Worm (Caenorhabditis elegans) whole organism, mixed stage, embryonic: ENCODE data around the gene F18E9.4.
"Not testable (repeated sequence)": the region's sequence is repeated elsewhere in the genome, so short reads cannot be mapped to it uniquely, and the experiment has no call there.

Source experiments
- M03D4.4 ChIP-seq: sonication (generic microtip); optimal IDR thresholded peaks from 2 replicates; lab custom pipeline; 2017; ENCODE audit warnings: mild to moderate bottlenecking, missing genetic modification characterization, missing compliant biosample characterization
- bed-3 ChIP-seq: fragments of 200-800 bp; sonication (Bioruptor generic); optimal IDR thresholded peaks from 3 replicates; lab custom pipeline; 2018; ENCODE audit warnings: mild to moderate bottlenecking, missing genetic modification characterization, moderate library complexity, missing compliant biosample characterization
- ceh-39 ChIP-seq: fragments of 150-350 bp; optimal IDR thresholded peaks from 2 replicates; lab custom pipeline; 2014; ENCODE audit warnings: missing biosample characterization, missing genetic modification characterization
- ceh-43 ChIP-seq: fragments of 200-800 bp; sonication (Bioruptor generic); optimal IDR thresholded peaks from 2 replicates; lab custom pipeline; 2018; ENCODE audit warnings: mild to moderate bottlenecking, missing genetic modification characterization, moderate library complexity, missing compliant biosample characterization
- ceh-83 ChIP-seq: fragments of 200-800 bp; sonication (Bioruptor generic); optimal IDR thresholded peaks from 2 replicates; lab custom pipeline; 2018; ENCODE audit warnings: mild to moderate bottlenecking, missing genetic modification characterization, missing compliant biosample characterization
- ces-1 ChIP-seq: fragments of 150-350 bp; optimal IDR thresholded peaks from 2 replicates; lab custom pipeline; 2014; ENCODE audit warnings: missing biosample characterization, missing genetic modification reagents, missing genetic modification characterization
- cnd-1 ChIP-seq: fragments of 200-800 bp; sonication (Bioruptor generic); optimal IDR thresholded peaks from 2 replicates; lab custom pipeline; 2018; ENCODE audit warnings: mild to moderate bottlenecking, missing genetic modification characterization, missing compliant biosample characterization
- drap-1 ChIP-seq: fragments of 200-800 bp; sonication (Bioruptor generic); optimal IDR thresholded peaks from 3 replicates; lab custom pipeline; 2018; ENCODE audit warnings: mild to moderate bottlenecking, missing genetic modification characterization, missing compliant biosample characterization
- elt-1 ChIP-seq: sonication (generic microtip); optimal IDR thresholded peaks from 2 replicates; lab custom pipeline; 2017; ENCODE audit warnings: missing genetic modification characterization, mild to moderate bottlenecking, missing compliant biosample characterization, antibody characterized with exemption, moderate library complexity, borderline replicate concordance; ENCODE audit not compliant: insufficient read depth
- elt-3 ChIP-seq: fragments of 150-350 bp; optimal IDR thresholded peaks from 2 replicates; lab custom pipeline; 2014; ENCODE audit warnings: missing biosample characterization, missing genetic modification characterization
- flh-1 ChIP-seq: fragments of 200-800 bp; sonication (Bioruptor generic); optimal IDR thresholded peaks from 2 replicates; lab custom pipeline; 2018; ENCODE audit warnings: mild to moderate bottlenecking, missing genetic modification characterization, moderate library complexity, missing compliant biosample characterization
- ham-2 ChIP-seq: fragments of 200-800 bp; sonication (Bioruptor generic); optimal IDR thresholded peaks from 2 replicates; lab custom pipeline; 2018; ENCODE audit warnings: mild to moderate bottlenecking, missing genetic modification characterization, missing compliant biosample characterization
- hlh-1 ChIP-seq: fragments of 150-350 bp; optimal IDR thresholded peaks from 2 replicates; lab custom pipeline; 2014; ENCODE audit warnings: missing biosample characterization, missing genetic modification reagents, missing genetic modification characterization
- lin-13 ChIP-seq: fragments of 150-350 bp; optimal IDR thresholded peaks from 2 replicates; lab custom pipeline; 2014; ENCODE audit warnings: missing biosample characterization, missing genetic modification characterization
- lsy-2 ChIP-seq: fragments of 150-350 bp; optimal IDR thresholded peaks from 2 replicates; lab custom pipeline; 2014; ENCODE audit warnings: missing biosample characterization, missing genetic modification characterization
- mab-5 ChIP-seq: fragments of 150-350 bp; optimal IDR thresholded peaks from 2 replicates; lab custom pipeline; 2014; ENCODE audit warnings: missing biosample characterization, missing genetic modification characterization
- mep-1 ChIP-seq: fragments of 150-350 bp; optimal IDR thresholded peaks from 2 replicates; lab custom pipeline; 2017; ENCODE audit warnings: missing biosample characterization, missing genetic modification reagents, missing genetic modification characterization, inconsistent platforms
- mls-2 ChIP-seq: sonication (generic microtip); optimal IDR thresholded peaks from 2 replicates; lab custom pipeline; 2016; ENCODE audit warnings: mild to moderate bottlenecking, missing genetic modification characterization, moderate library complexity, missing compliant biosample characterization
- nhr-12 ChIP-seq: fragments of 150-350 bp; optimal IDR thresholded peaks from 2 replicates; lab custom pipeline; 2014; ENCODE audit warnings: missing biosample characterization, missing genetic modification characterization
- nhr-2 ChIP-seq: fragments of 150-350 bp; optimal IDR thresholded peaks from 2 replicates; lab custom pipeline; 2014; ENCODE audit warnings: missing biosample characterization, missing genetic modification characterization
- nhr-237 ChIP-seq: fragments of 150-350 bp; optimal IDR thresholded peaks from 2 replicates; lab custom pipeline; 2014; ENCODE audit warnings: missing biosample characterization, missing genetic modification characterization
- nhr-28 ChIP-seq: fragments of 150-350 bp; optimal IDR thresholded peaks from 2 replicates; lab custom pipeline; 2014; ENCODE audit warnings: missing biosample characterization, missing genetic modification characterization
- nhr-76 ChIP-seq: sonication (generic microtip); optimal IDR thresholded peaks from 2 replicates; lab custom pipeline; 2017; ENCODE audit warnings: missing biosample characterization, missing genetic modification characterization
- pha-4 ChIP-seq: fragments of 150-350 bp; optimal IDR thresholded peaks from 2 replicates; lab custom pipeline; 2018; ENCODE audit warnings: missing biosample characterization, missing genetic modification reagents, missing genetic modification characterization
- sem-2 ChIP-seq: fragments of 200-800 bp; sonication (Bioruptor generic); optimal IDR thresholded peaks from 2 replicates; lab custom pipeline; 2018; ENCODE audit warnings: mild to moderate bottlenecking, missing genetic modification characterization, missing compliant biosample characterization
- snpc-4 ChIP-seq: fragments of 150-350 bp; optimal IDR thresholded peaks from 2 replicates; lab custom pipeline; 2014; ENCODE audit warnings: missing biosample characterization, missing genetic modification characterization
- tbx-8 ChIP-seq: fragments of 200-800 bp; sonication (Bioruptor generic); optimal IDR thresholded peaks from 2 replicates; lab custom pipeline; 2018; ENCODE audit warnings: mild to moderate bottlenecking, missing genetic modification characterization, moderate library complexity, missing compliant biosample characterization
- unc-120 ChIP-seq: sonication (generic microtip); optimal IDR thresholded peaks from 2 replicates; lab custom pipeline; 2017; ENCODE audit warnings: missing genetic modification characterization, missing compliant biosample characterization; ENCODE audit not compliant: poor library complexity, severe bottlenecking
- unc-62 ChIP-seq: fragments of 150-350 bp; optimal IDR thresholded peaks from 2 replicates; lab custom pipeline; 2014; ENCODE audit warnings: missing biosample characterization, missing genetic modification reagents, missing genetic modification characterization
- zip-8 ChIP-seq: fragments of 150-350 bp; optimal IDR thresholded peaks from 2 replicates; lab custom pipeline; 2014; ENCODE audit warnings: missing biosample characterization, missing genetic modification characterization
- ztf-11 ChIP-seq: fragments of 150-350 bp; optimal IDR thresholded peaks from 2 replicates; lab custom pipeline; 2014; ENCODE audit warnings: missing biosample characterization, missing genetic modification characterization

Gene F18E9.4

ce11 chrX:8580217-8580616 lies at the start of gene F18E9.4:
Gene F18E9.4 (plus strand): TSS chrX:8580517.
- TF ChIP-seq lin-13 (tag; lab: Kevin White, UChicago) (no peak), ces-1 (GFP tag; lab: Kevin White, UChicago) (no peak), drap-1 (GFP tag; lab: Kevin White, UChicago) (no peak), ceh-39 (tag; lab: Kevin White, UChicago) (no peak), mls-2 (tag; lab: Kevin White, UChicago) (no peak), ceh-83 (no peak), flh-1 (GFP tag; lab: Kevin White, UChicago) (no peak), tbx-8 (GFP tag; lab: Kevin White, UChicago) (no peak), unc-62 (GFP tag; lab: Kevin White, UChicago) (no peak), nhr-2 (tag; lab: Kevin White, UChicago) (no peak), pha-4 (tag; lab: Kevin White, UChicago) (no peak), lsy-2 (tag; lab: Kevin White, UChicago) (no peak), M03D4.4 (no peak), bed-3 (GFP tag; lab: Kevin White, UChicago) (no peak), elt-3 (tag; lab: Kevin White, UChicago) (no peak), mep-1 (tag; lab: Kevin White, UChicago) (no peak), ceh-43 (no peak), nhr-76 (tag; lab: Kevin White, UChicago) (no peak), ztf-11 (tag; lab: Kevin White, UChicago) (no peak)

- TF ChIP-seq hlh-1 (tag; lab: Kevin White, UChicago); drap-1 (GFP tag; lab: Kevin White, UChicago); mab-5: not testable (repeated sequence)
Observed at ce11 chrX:8535006-8535405, 45.3 kb upstream of the F18E9.4 start, which contains the start of gene nspc-1. Gene nspc-1 (minus strand): TSS chrX:8535106.

- TF ChIP-seq mls-2 (tag; lab: Kevin White, UChicago) (no peak), flh-1 (GFP tag; lab: Kevin White, UChicago) (no peak), unc-120 (tag; lab: Kevin White, UChicago) (no peak), nhr-237 (no peak), nhr-76 (tag; lab: Kevin White, UChicago) (no peak), lsy-2 (tag; lab: Kevin White, UChicago) (no peak), snpc-4 (tag; lab: Kevin White, UChicago) (no peak), hlh-1 (tag; lab: Kevin White, UChicago) (no peak), ceh-83 (no peak), nhr-28 (tag; lab: Kevin White, UChicago) (no peak), pha-4 (tag; lab: Kevin White, UChicago) (no peak), ham-2 (no peak), M03D4.4 (no peak), bed-3 (GFP tag; lab: Kevin White, UChicago) (no peak), elt-1 (tag; lab: Kevin White, UChicago) (no peak), sem-2 (GFP tag; lab: Kevin White, UChicago) (no peak), zip-8 (no peak), tbx-8 (GFP tag; lab: Kevin White, UChicago) (no peak), ztf-11 (tag; lab: Kevin White, UChicago) (no peak)
Observed at ce11 chrX:8536791-8537190, 43.5 kb upstream of the F18E9.4 start, which contains the start of gene nspc-3. Gene nspc-3 (plus strand): TSS chrX:8537091.

ce11 chrX:8538262-8538776 lies 42.0 kb upstream of the F18E9.4 start, which contains the start of the genes nspc-4 and nspc-5:
Gene nspc-4 (minus strand): TSS chrX:8538362.
Gene nspc-5 (plus strand): TSS chrX:8538726.
- TF ChIP-seq nhr-12 (tag; lab: Kevin White, UChicago); ceh-83; snpc-4 (tag; lab: Kevin White, UChicago): not testable (repeated sequence)

ce11 chrX:8541562-8541961 lies 38.8 kb upstream of the F18E9.4 start, which contains the start of gene nspc-7:
Gene nspc-7 (plus strand): TSS chrX:8541862.
- TF ChIP-seq cnd-1 (tag; lab: Kevin White, UChicago); drap-1 (GFP tag; lab: Kevin White, UChicago); ces-1 (GFP tag; lab: Kevin White, UChicago): not testable (repeated sequence)
